Worm (Caenorhabditis elegans) whole organism, L4 larva: ENCODE measurements around the gene F44A6.5.
A peak's percentile ranks its signal among the peaks of the same experiment; 100 is the strongest.

Source experiments
- F10B5.3 ChIP-seq: sonication (generic microtip); optimal IDR thresholded peaks from 2 replicates; lab custom pipeline; 2016; ENCODE audit warnings: mild to moderate bottlenecking, missing genetic modification characterization, missing compliant biosample characterization
- F44E2.7 ChIP-seq: fragments of 200-800 bp; sonication (Bioruptor generic); IDR thresholded peaks from 2 replicates; pipeline ENCODE4 v2.1.2; 2022; ENCODE audit warnings: missing genetic modification characterization, missing compliant biosample characterization
- R02D3.7 ChIP-seq: fragments of 150-350 bp; sonication (generic microtip); optimal IDR thresholded peaks from 3 replicates; lab custom pipeline; 2014; ENCODE audit warnings: missing biosample characterization, missing genetic modification characterization
- T20F7.1 ChIP-seq: fragments of 200-800 bp; sonication (Bioruptor generic); optimal IDR thresholded peaks from 2 replicates; lab custom pipeline; 2018; ENCODE audit warnings: mild to moderate bottlenecking, missing genetic modification characterization, missing compliant biosample characterization
- Y105C5A.15 ChIP-seq: fragments of 200-800 bp; sonication (Bioruptor generic); IDR thresholded peaks from 2 replicates; pipeline ENCODE4 v1.3.6; 2022; ENCODE audit warnings: missing genetic modification characterization, missing compliant biosample characterization
- Y75B8A.6 ChIP-seq: fragments of 200-800 bp; sonication (Bioruptor generic); IDR thresholded peaks from 2 replicates; pipeline ENCODE4 v1.3.6; 2022; ENCODE audit warnings: missing genetic modification reagents, missing genetic modification characterization, missing compliant biosample characterization
- aha-1 ChIP-seq: fragments of 150-350 bp; peaks from one replicate; lab custom pipeline; 2014; ENCODE audit warnings: missing biosample characterization, missing genetic modification characterization
- ceh-32 ChIP-seq: sonication (generic microtip); optimal IDR thresholded peaks from 2 replicates; lab custom pipeline; 2016; ENCODE audit warnings: mild to moderate bottlenecking, missing genetic modification characterization, missing compliant biosample characterization; ENCODE audit not compliant: poor library complexity
- ceh-62 ChIP-seq: sonication (generic microtip); optimal IDR thresholded peaks from 2 replicates; lab custom pipeline; 2017; ENCODE audit warnings: missing biosample characterization, missing genetic modification characterization
- daf-12 ChIP-seq: fragments of 150-350 bp; optimal IDR thresholded peaks from 2 replicates; lab custom pipeline; 2014; ENCODE audit warnings: missing biosample characterization, missing genetic modification reagents, missing genetic modification characterization
- daf-16 ChIP-seq, 3 experiments: sonication (generic microtip); optimal IDR thresholded peaks; 2 replicates each; lab custom pipeline; 2016 to 2017; ENCODE audit warnings: missing genetic modification characterization in 3 of 3, missing genetic modification reagents in 3 of 3, mild to moderate bottlenecking in 2 of 3, missing compliant biosample characterization in 2 of 3, missing biosample characterization in 1 of 3, moderate library complexity in 1 of 3
- dmd-6 ChIP-seq: fragments of 200-800 bp; sonication (Bioruptor generic); IDR thresholded peaks from 2 replicates; pipeline ENCODE4 v1.3.6; 2022; ENCODE audit warnings: missing genetic modification reagents, missing genetic modification characterization, missing compliant biosample characterization
- dmd-9 ChIP-seq: fragments of 200-800 bp; sonication (Bioruptor generic); IDR thresholded peaks from 2 replicates; pipeline ENCODE4 v1.3.6; 2022; ENCODE audit warnings: missing genetic modification reagents, missing genetic modification characterization, missing compliant biosample characterization
- dpl-1 ChIP-seq: fragments of 150-350 bp; optimal IDR thresholded peaks from 2 replicates; lab custom pipeline; 2014; ENCODE audit warnings: missing biosample characterization, missing genetic modification reagents, missing genetic modification characterization
- hif-1 ChIP-seq, 2 experiments: sonication (generic microtip); optimal IDR thresholded peaks; 2 replicates each; lab custom pipeline; 2016 to 2017; ENCODE audit warnings: missing compliant biosample characterization in 2 of 2, missing genetic modification characterization in 2 of 2, missing genetic modification reagents in 2 of 2, missing genotype in 2 of 2, mild to moderate bottlenecking in 1 of 2
- hlh-11 ChIP-seq: fragments of 200-800 bp; sonication (Bioruptor generic); optimal IDR thresholded peaks from 2 replicates; lab custom pipeline; 2018; ENCODE audit warnings: mild to moderate bottlenecking, missing genetic modification characterization, missing compliant biosample characterization
- hlh-30 ChIP-seq: sonication (generic microtip); optimal IDR thresholded peaks from 2 replicates; lab custom pipeline; 2017; ENCODE audit warnings: antibody characterized with exemption, mild to moderate bottlenecking, missing genetic modification characterization, missing compliant biosample characterization; ENCODE audit not compliant: insufficient read depth
- lin-38 ChIP-seq: fragments of 200-800 bp; sonication (Bioruptor generic); IDR thresholded peaks from 2 replicates; pipeline ENCODE4 v1.3.6; 2022; ENCODE audit warnings: missing genetic modification reagents, missing genetic modification characterization, missing compliant biosample characterization
- lsy-2 ChIP-seq, 2 experiments: fragments of 150-350 bp in 1 of 2; sonication (generic microtip) in 1 of 2; optimal IDR thresholded peaks; 2 replicates each; lab custom pipeline; 2014 to 2017; ENCODE audit warnings: missing biosample characterization in 2 of 2, missing genetic modification characterization in 2 of 2
- madf-5 ChIP-seq, 2 experiments: fragments of 200-800 bp; sonication (Bioruptor generic); IDR thresholded peaks; 2 replicates each; pipeline ENCODE4 v1.3.6; 2022; ENCODE audit warnings: missing compliant biosample characterization in 2 of 2, missing genetic modification characterization in 2 of 2
- madf-9 ChIP-seq: fragments of 200-800 bp; sonication (Bioruptor generic); conservative IDR thresholded peaks from 2 replicates; pipeline ENCODE4 v1.3.6; 2022; ENCODE audit warnings: missing genetic modification reagents, missing genetic modification characterization, missing compliant biosample characterization
- mes-2 ChIP-seq: sonication (generic microtip); optimal IDR thresholded peaks from 2 replicates; lab custom pipeline; 2016; ENCODE audit warnings: missing genotype, mild to moderate bottlenecking, missing genetic modification characterization, missing compliant biosample characterization; ENCODE audit not compliant: poor library complexity, severe bottlenecking
- mxl-3 ChIP-seq: fragments of 200-800 bp; sonication (Bioruptor generic); optimal IDR thresholded peaks from 2 replicates; lab custom pipeline; 2018; ENCODE audit warnings: mild to moderate bottlenecking, missing genetic modification characterization, missing compliant biosample characterization
- nhr-25 ChIP-seq: sonication (generic microtip); optimal IDR thresholded peaks from 2 replicates; lab custom pipeline; 2017; ENCODE audit warnings: missing genetic modification characterization, mild to moderate bottlenecking, missing compliant biosample characterization, antibody characterized with exemption, moderate library complexity, borderline replicate concordance; ENCODE audit not compliant: insufficient read depth
- nhr-28 ChIP-seq: fragments of 150-350 bp; optimal IDR thresholded peaks from 2 replicates; lab custom pipeline; 2014; ENCODE audit warnings: missing biosample characterization, missing genetic modification characterization
- nhr-42 ChIP-seq: fragments of 200-800 bp; sonication (Bioruptor generic); IDR thresholded peaks from 2 replicates; pipeline ENCODE4 v1.3.6; 2022; ENCODE audit warnings: missing genetic modification characterization, missing compliant biosample characterization
- nhr-77 ChIP-seq: fragments of 150-350 bp; optimal IDR thresholded peaks from 2 replicates; lab custom pipeline; 2014; ENCODE audit warnings: missing biosample characterization, missing genetic modification characterization
- php-3 ChIP-seq: fragments of 200-800 bp; sonication (Bioruptor generic); IDR thresholded peaks from 2 replicates; pipeline ENCODE4 v1.3.6; 2022; ENCODE audit warnings: missing genetic modification reagents, missing genetic modification characterization, missing compliant biosample characterization
- pqm-1 ChIP-seq: sonication (generic microtip); optimal IDR thresholded peaks from 2 replicates; lab custom pipeline; 2017; ENCODE audit warnings: missing biosample characterization, missing genetic modification characterization
- skn-1 ChIP-seq: fragments of 150-350 bp; optimal IDR thresholded peaks from 2 replicates; lab custom pipeline; 2014; ENCODE audit warnings: missing biosample characterization, missing genetic modification characterization
- snpc-4 ChIP-seq: fragments of 150-350 bp; optimal IDR thresholded peaks from 2 replicates; lab custom pipeline; 2014; ENCODE audit warnings: missing biosample characterization, missing genetic modification characterization
- spr-1 ChIP-seq: sonication (generic microtip); optimal IDR thresholded peaks from 2 replicates; lab custom pipeline; 2016; ENCODE audit warnings: mild to moderate bottlenecking, missing genetic modification characterization, missing compliant biosample characterization
- tag-97 ChIP-seq: fragments of 200-800 bp; sonication (Bioruptor generic); IDR thresholded peaks from 2 replicates; pipeline ENCODE4 v1.3.6; 2022; ENCODE audit warnings: missing genetic modification characterization, missing compliant biosample characterization
- tra-1 ChIP-seq: fragments of 200-800 bp; sonication (Bioruptor generic); IDR thresholded peaks from 2 replicates; pipeline ENCODE4 v1.3.6; 2022; ENCODE audit warnings: missing genetic modification reagents, missing genetic modification characterization, missing compliant biosample characterization
- unc-39 ChIP-seq: sonication (generic microtip); optimal IDR thresholded peaks from 2 replicates; lab custom pipeline; 2017; ENCODE audit warnings: missing biosample characterization, missing genetic modification characterization
- vab-7 ChIP-seq: fragments of 200-800 bp; sonication (Bioruptor generic); IDR thresholded peaks from 2 replicates; pipeline ENCODE4 v1.3.6; 2022; ENCODE audit warnings: missing genetic modification reagents, missing genetic modification characterization, missing compliant biosample characterization
- zfp-2 ChIP-seq: sonication (generic microtip); optimal IDR thresholded peaks from 2 replicates; lab custom pipeline; 2016; ENCODE audit warnings: mild to moderate bottlenecking, missing genetic modification characterization, missing compliant biosample characterization
- zip-2 ChIP-seq: fragments of 150-350 bp; optimal IDR thresholded peaks from 2 replicates; lab custom pipeline; 2014; ENCODE audit warnings: missing biosample characterization, missing genetic modification characterization

Gene F44A6.5

ce11 chrX:10183695-10184094 lies 35.0 kb downstream of the F44A6.5 start, which contains the start of gene arrd-28:
Gene arrd-28, plus strand, starts transcription at chrX:10183995.
- TF ChIP-seq php-3 (GFP tag; lab: Robert Waterston, UW) (0 out of 2 replicates have a peak, but pooled peaks have one; percentile 24), pqm-1 (tag; lab: Kevin White, UChicago) (no peak)

ce11 chrX:10182613-10183012 lies 36.1 kb downstream of the F44A6.5 start:
- TF ChIP-seq lin-38 (GFP tag; lab: Robert Waterston, UW) (no peak), aha-1 (tag; lab: Kevin White, UChicago) (peak; percentile 93)

- no peak for TF ChIP-seq hlh-30
- TF ChIP-seq daf-16 (GFP tag; optimal IDR thresholded peaks at IDR 0.05; lab: Kevin White, UChicago), result peak in 1 of 2 experiments; percentile 65
- TF ChIP-seq daf-16 (tag; optimal IDR thresholded peaks at IDR 0.05; lab: Kevin White, UChicago), result no peak
- TF ChIP-seq hlh-11 (tag; lab: Kevin White, UChicago), result peak; percentile 37
Observed at ce11 chrX:10176295-10176694, 42.4 kb downstream of the F44A6.5 start, which contains the start of gene ncs-4. Gene ncs-4, plus strand, starts transcription at chrX:10176521.

- no peak for TF ChIP-seq madf-9
- no peak for TF ChIP-seq Y105C5A.15 (GFP tag; lab: Robert Waterston, UW)
Observed at ce11 chrX:10174683-10175082, 44.0 kb downstream of the F44A6.5 start, which contains the start of gene C07A4.3. Gene C07A4.3, plus strand, starts transcription at chrX:10174983.

- TF ChIP-seq mxl-3 (GFP tag; lab: Kevin White, UChicago) (peak; percentile 40), unc-39 (tag; lab: Kevin White, UChicago) (no peak), aha-1 (tag; lab: Kevin White, UChicago) (peak; percentile 76)
Observed at ce11 chrX:10172004-10172584, 46.6 kb downstream of the F44A6.5 start, which contains the start of gene C07A4.2. Gene C07A4.2, plus strand, starts transcription at chrX:10172198.

ce11 chrX:10170598-10170997 lies 48.1 kb downstream of the F44A6.5 start:
- TF ChIP-seq madf-9, result no peak
- TF ChIP-seq dpl-1 (GFP tag; lab: Kevin White, UChicago), result no peak
- no peak for TF ChIP-seq unc-39 (tag; lab: Kevin White, UChicago)
- TF ChIP-seq R02D3.7, result no peak
- no peak for TF ChIP-seq dmd-9 (GFP tag; lab: Robert Waterston, UW)
- no peak for TF ChIP-seq ceh-62 (tag; lab: Kevin White, UChicago)
- no peak for TF ChIP-seq nhr-28 (tag; lab: Kevin White, UChicago)
- TF ChIP-seq F44E2.7, result no peak
- TF ChIP-seq nhr-42 (GFP tag; lab: Robert Waterston, UW), result no peak
- TF ChIP-seq F10B5.3 (tag; lab: Kevin White, UChicago), result no peak
- no peak for TF ChIP-seq spr-1 (tag; lab: Kevin White, UChicago)
- TF ChIP-seq Y75B8A.6 (GFP tag; lab: Robert Waterston, UW), result no peak
- no peak for TF ChIP-seq ceh-32 (tag; lab: Kevin White, UChicago)
- no peak for TF ChIP-seq snpc-4 (tag; lab: Kevin White, UChicago)
- no peak for TF ChIP-seq T20F7.1

- TF ChIP-seq vab-7 (GFP tag; lab: Robert Waterston, UW), result no peak
- peak; percentile 75 for TF ChIP-seq nhr-25
- TF ChIP-seq hlh-30, result peak; percentile 41
- TF ChIP-seq daf-16 (GFP tag; optimal IDR thresholded peaks at IDR 0.05; lab: Kevin White, UChicago), result no peak
- no peak for TF ChIP-seq daf-16 (tag; optimal IDR thresholded peaks at IDR 0.05; lab: Kevin White, UChicago)
- TF ChIP-seq daf-12 (tag; lab: Kevin White, UChicago), result no peak
- no peak for TF ChIP-seq hif-1 (tag; optimal IDR thresholded peaks at IDR 0.05; lab: Kevin White, UChicago)
- TF ChIP-seq zip-2 (tag; lab: Kevin White, UChicago), result no peak
- no peak for TF ChIP-seq zfp-2 (tag; lab: Kevin White, UChicago)
- no peak for TF ChIP-seq mes-2 (tag; lab: Kevin White, UChicago)
- TF ChIP-seq lsy-2 (tag; optimal IDR thresholded peaks at IDR 0.05; lab: Kevin White, UChicago), result no peak
- no peak for TF ChIP-seq madf-5 (GFP tag; IDR thresholded peaks at IDR 0.05; lab: Robert Waterston, UW)
- TF ChIP-seq nhr-77 (tag; lab: Kevin White, UChicago), result no peak
- TF ChIP-seq F10B5.3 (tag; lab: Kevin White, UChicago), result no peak
- no peak for TF ChIP-seq skn-1
- TF ChIP-seq tag-97 (GFP tag; lab: Robert Waterston, UW), result no peak
- 0 out of 2 replicates have a peak, but pooled peaks have one; percentile 41 for TF ChIP-seq tra-1
- TF ChIP-seq dmd-6, result peak; percentile 40; the same call in 1 of the 2 replicates
Observed at ce11 chrX:10168534-10168933, 50.2 kb downstream of the F44A6.5 start.
